Fruit fly (Drosophila melanogaster) whole organism, embryonic: ENCODE data around the gene CG14036.

Source experiments
- Adf1 ChIP-seq: fragments of 200-800 bp; sonication (Bioruptor generic); IDR thresholded peaks from 2 replicates; pipeline ENCODE4 v1.3.6; 2022; ENCODE audit warnings: missing biosample characterization, missing genetic modification characterization
- Antp ChIP-seq: fragments of 200-800 bp; sonication (Bioruptor generic); optimal IDR thresholded peaks from 3 replicates; lab custom pipeline; 2016; ENCODE audit warnings: missing biosample characterization, missing genetic modification characterization
- Asciz ChIP-seq: fragments of 200-800 bp; sonication (Bioruptor generic); optimal IDR thresholded peaks from 2 replicates; lab custom pipeline; 2017; ENCODE audit warnings: missing biosample characterization, mild to moderate bottlenecking, missing genetic modification characterization, missing genetic modification reagents
- Blimp-1 ChIP-seq: fragments of 200-800 bp; sonication (Bioruptor generic); optimal IDR thresholded peaks from 3 replicates; lab custom pipeline; 2018; ENCODE audit warnings: missing biosample characterization, missing genetic modification characterization, mild to moderate bottlenecking, moderate library complexity, missing genetic modification reagents
- CG10366 ChIP-seq: fragments of 200-800 bp; sonication (Bioruptor generic); IDR thresholded peaks from 2 replicates; pipeline ENCODE4 v1.3.6; 2022; ENCODE audit warnings: missing biosample characterization, missing genetic modification characterization
- CG11723 ChIP-seq: fragments of 200-800 bp; sonication (Bioruptor generic); optimal IDR thresholded peaks from 2 replicates; lab custom pipeline; 2017; ENCODE audit warnings: missing biosample characterization, mild to moderate bottlenecking, missing genetic modification characterization
- CG12155 ChIP-seq: fragments of 200-800 bp; sonication (Bioruptor generic); optimal IDR thresholded peaks from 3 replicates; lab custom pipeline; 2016; ENCODE audit warnings: missing biosample characterization, missing genetic modification characterization
- CG12236 ChIP-seq: fragments of 200-800 bp; sonication (Bioruptor generic); optimal IDR thresholded peaks from 2 replicates; lab custom pipeline; 2016; ENCODE audit warnings: missing biosample characterization, missing genetic modification characterization
- CG14441 ChIP-seq: fragments of 200-800 bp; sonication (Bioruptor generic); IDR thresholded peaks from 2 replicates; pipeline ENCODE4 v1.3.6; 2022; ENCODE audit warnings: missing biosample characterization, missing genetic modification characterization
- CG15011 ChIP-seq: fragments of 200-800 bp; sonication (Bioruptor generic); optimal IDR thresholded peaks from 3 replicates; lab custom pipeline; 2018; ENCODE audit warnings: missing biosample characterization, mild to moderate bottlenecking, missing genetic modification characterization
- CG16815 ChIP-seq: fragments of 200-800 bp; sonication (Bioruptor generic); optimal IDR thresholded peaks from 3 replicates; lab custom pipeline; 2017; ENCODE audit warnings: missing biosample characterization, mild to moderate bottlenecking, missing genetic modification characterization
- CG31388 ChIP-seq: fragments of 200-800 bp; sonication (Bioruptor generic); optimal IDR thresholded peaks from 2 replicates; lab custom pipeline; 2016; ENCODE audit warnings: missing biosample characterization, missing genetic modification characterization
- CG3407 ChIP-seq: fragments of 200-800 bp; sonication (Bioruptor generic); optimal IDR thresholded peaks from 2 replicates; lab custom pipeline; 2018; ENCODE audit warnings: missing biosample characterization, mild to moderate bottlenecking, missing genetic modification characterization
- CG4424 ChIP-seq: fragments of 200-800 bp; sonication (Bioruptor generic); optimal IDR thresholded peaks from 3 replicates; lab custom pipeline; 2016; ENCODE audit warnings: missing biosample characterization, missing genetic modification characterization
- CG6272 ChIP-seq: fragments of 200-800 bp; sonication (Bioruptor generic); IDR thresholded peaks from 2 replicates; pipeline ENCODE4 v1.3.6; 2022; ENCODE audit warnings: missing biosample characterization, missing genetic modification characterization
- CG6654 ChIP-seq: fragments of 200-800 bp; sonication (Bioruptor generic); optimal IDR thresholded peaks from 2 replicates; lab custom pipeline; 2017; ENCODE audit warnings: missing biosample characterization, mild to moderate bottlenecking, missing genetic modification characterization
- CG6689 ChIP-seq: fragments of 200-800 bp; sonication (Bioruptor generic); IDR thresholded peaks from 2 replicates; pipeline ENCODE4 v1.3.6; 2022; ENCODE audit warnings: missing biosample characterization, missing genetic modification characterization
- CG6765 ChIP-seq: fragments of 200-800 bp; sonication (Bioruptor generic); optimal IDR thresholded peaks from 3 replicates; lab custom pipeline; 2017; ENCODE audit warnings: missing biosample characterization, mild to moderate bottlenecking, missing genetic modification characterization
- CG6813 ChIP-seq: fragments of 200-800 bp; sonication (Bioruptor generic); optimal IDR thresholded peaks from 2 replicates; lab custom pipeline; 2017; ENCODE audit warnings: missing biosample characterization, missing genetic modification characterization, mild to moderate bottlenecking, moderate library complexity, missing genetic modification reagents
- CG8478 ChIP-seq: fragments of >200 bp; optimal IDR thresholded peaks from 2 replicates; lab custom pipeline; 2018
- Camta ChIP-seq: fragments of 200-800 bp; sonication (Bioruptor generic); optimal IDR thresholded peaks from 2 replicates; lab custom pipeline; 2016; ENCODE audit warnings: missing biosample characterization, missing genetic modification characterization
- D19A ChIP-seq: fragments of 200-800 bp; optimal IDR thresholded peaks from 3 replicates; lab custom pipeline; 2019; ENCODE audit warnings: missing biosample characterization, mild to moderate bottlenecking, missing genetic modification characterization, moderate library complexity
- Eip74EF ChIP-seq, 2 experiments: fragments of 200-800 bp in 1 of 2; fragments of >200 bp in 1 of 2; sonication (Bioruptor generic) in 1 of 2; optimal IDR thresholded peaks; 2 replicates each; lab custom pipeline; 2017 to 2019; ENCODE audit warnings: missing biosample characterization in 2 of 2, missing genetic modification characterization in 2 of 2, mild to moderate bottlenecking in 1 of 2, moderate library complexity in 1 of 2
- Hmx ChIP-seq: fragments of 200-800 bp; sonication (Bioruptor generic); optimal IDR thresholded peaks from 2 replicates; lab custom pipeline; 2016; ENCODE audit warnings: missing biosample characterization, missing genetic modification characterization
- Hr3 ChIP-seq: fragments of 200-800 bp; sonication (Bioruptor generic); optimal IDR thresholded peaks from 3 replicates; lab custom pipeline; 2016; ENCODE audit warnings: missing biosample characterization, missing genetic modification characterization
- Hr39 ChIP-seq: fragments of >200 bp; optimal IDR thresholded peaks from 2 replicates; lab custom pipeline; 2017
- Opbp ChIP-seq: fragments of 200-800 bp; sonication (Bioruptor generic); IDR thresholded peaks from 3 replicates; pipeline ENCODE4 v1.3.6; 2022; ENCODE audit warnings: missing biosample characterization, missing genetic modification characterization; ENCODE audit not compliant: partially characterized antibody
- Tbp ChIP-seq: fragments of >200 bp; optimal IDR thresholded peaks from 2 replicates; lab custom pipeline; 2018; ENCODE audit warnings: missing biosample characterization, missing genetic modification characterization
- Xbp1 ChIP-seq: fragments of 200-800 bp; sonication (Bioruptor generic); optimal IDR thresholded peaks from 3 replicates; lab custom pipeline; 2016; ENCODE audit warnings: missing biosample characterization, mild to moderate bottlenecking, missing genetic modification characterization
- YL-1 ChIP-seq: fragments of 200-800 bp; sonication (Bioruptor generic); optimal IDR thresholded peaks from 3 replicates; lab custom pipeline; 2017; ENCODE audit warnings: missing biosample characterization, mild to moderate bottlenecking, missing genetic modification characterization
- al ChIP-seq: fragments of 200-800 bp; sonication (Bioruptor generic); IDR thresholded peaks from 2 replicates; pipeline ENCODE4 v1.3.6; 2022; ENCODE audit warnings: missing biosample characterization, missing genetic modification characterization
- bcd ChIP-seq: fragments of 200-800 bp; sonication (Bioruptor generic); optimal IDR thresholded peaks from 2 replicates; lab custom pipeline; 2017; ENCODE audit warnings: missing biosample characterization, mild to moderate bottlenecking, missing genetic modification characterization
- bigmax ChIP-seq: fragments of 200-800 bp; sonication (Bioruptor generic); optimal IDR thresholded peaks from 2 replicates; lab custom pipeline; 2018; ENCODE audit warnings: missing biosample characterization, mild to moderate bottlenecking, missing genetic modification characterization
- bsh ChIP-seq, 2 experiments: fragments of 200-800 bp; sonication (Bioruptor generic); optimal IDR thresholded peaks; 2 replicates each; lab custom pipeline; 2017 to 2018; ENCODE audit warnings: mild to moderate bottlenecking in 2 of 2, missing biosample characterization in 2 of 2, missing genetic modification characterization in 2 of 2, moderate library complexity in 1 of 2
- crp ChIP-seq, 2 experiments: fragments of 200-800 bp; sonication (Bioruptor generic); optimal IDR thresholded peaks; 2 replicates in 1 of 2; 3 replicates in 1 of 2; lab custom pipeline; 2017; ENCODE audit warnings: missing biosample characterization in 2 of 2, missing genetic modification characterization in 2 of 2, mild to moderate bottlenecking in 1 of 2, moderate library complexity in 1 of 2
- dm ChIP-seq: fragments of 200-800 bp; sonication (Bioruptor generic); optimal IDR thresholded peaks from 3 replicates; lab custom pipeline; 2016; ENCODE audit warnings: missing biosample characterization, missing genetic modification characterization
- dysf ChIP-seq: fragments of 200-800 bp; sonication (Bioruptor generic); IDR thresholded peaks from 3 replicates; pipeline ENCODE4 v1.3.6; 2022; ENCODE audit warnings: missing biosample characterization, missing genetic modification characterization
- gt ChIP-seq: fragments of 200-800 bp; sonication (Bioruptor generic); IDR thresholded peaks from 2 replicates; pipeline ENCODE4 v1.3.6; 2022; ENCODE audit warnings: missing biosample characterization, missing genetic modification characterization
- hth ChIP-seq: fragments of >200 bp; optimal IDR thresholded peaks from 2 replicates; lab custom pipeline; 2017; ENCODE audit warnings: inconsistent platforms
- klu ChIP-seq: fragments of 200-800 bp; sonication (Bioruptor generic); IDR thresholded peaks from 2 replicates; pipeline ENCODE4 v1.3.6; 2022; ENCODE audit warnings: missing biosample characterization, missing genetic modification characterization
- knrl ChIP-seq: fragments of 200-800 bp; sonication (Bioruptor generic); IDR thresholded peaks from 3 replicates; pipeline ENCODE4 v1.3.6; 2022; ENCODE audit warnings: missing biosample characterization, missing genetic modification characterization; ENCODE audit not compliant: partially characterized antibody
- lab ChIP-seq: fragments of 200-800 bp; sonication (Bioruptor generic); optimal IDR thresholded peaks from 3 replicates; lab custom pipeline; 2017; ENCODE audit warnings: missing biosample characterization, missing genetic modification characterization, mild to moderate bottlenecking, moderate library complexity, missing genetic modification reagents
- p53 ChIP-seq: fragments of 200-800 bp; sonication (Bioruptor generic); optimal IDR thresholded peaks from 2 replicates; lab custom pipeline; 2016; ENCODE audit warnings: missing biosample characterization, missing genetic modification characterization
- sens ChIP-seq: fragments of 200-800 bp; sonication (Bioruptor generic); peaks from one replicate; lab custom pipeline; 2016; ENCODE audit warnings: missing biosample characterization, missing genetic modification characterization
- stc ChIP-seq: fragments of 200-800 bp; sonication (Bioruptor generic); IDR thresholded peaks from 2 replicates; pipeline ENCODE4 v1.3.6; 2022; ENCODE audit warnings: missing biosample characterization, missing genetic modification characterization
- tgo ChIP-seq: fragments of 200-800 bp; sonication (Bioruptor generic); IDR thresholded peaks from 3 replicates; pipeline ENCODE4 v1.3.6; 2022; ENCODE audit warnings: missing biosample characterization, missing genetic modification characterization
- trh ChIP-seq: fragments of 200-800 bp; sonication (Bioruptor generic); optimal IDR thresholded peaks from 2 replicates; lab custom pipeline; 2016; ENCODE audit warnings: missing biosample characterization, missing genetic modification characterization
- unpg ChIP-seq: fragments of 200-800 bp; sonication (Bioruptor generic); optimal IDR thresholded peaks from 3 replicates; lab custom pipeline; 2018; ENCODE audit warnings: missing biosample characterization, mild to moderate bottlenecking, missing genetic modification characterization, moderate library complexity
- vfl ChIP-seq: fragments of 200-800 bp; sonication (Bioruptor generic); optimal IDR thresholded peaks from 2 replicates; lab custom pipeline; 2016; ENCODE audit warnings: missing biosample characterization, missing genetic modification characterization
- vvl ChIP-seq: fragments of 200-800 bp; sonication (Bioruptor generic); IDR thresholded peaks from 2 replicates; pipeline ENCODE4 v1.3.6; 2022; ENCODE audit warnings: missing biosample characterization, missing genetic modification characterization

The CG14036 gene

DNA sequence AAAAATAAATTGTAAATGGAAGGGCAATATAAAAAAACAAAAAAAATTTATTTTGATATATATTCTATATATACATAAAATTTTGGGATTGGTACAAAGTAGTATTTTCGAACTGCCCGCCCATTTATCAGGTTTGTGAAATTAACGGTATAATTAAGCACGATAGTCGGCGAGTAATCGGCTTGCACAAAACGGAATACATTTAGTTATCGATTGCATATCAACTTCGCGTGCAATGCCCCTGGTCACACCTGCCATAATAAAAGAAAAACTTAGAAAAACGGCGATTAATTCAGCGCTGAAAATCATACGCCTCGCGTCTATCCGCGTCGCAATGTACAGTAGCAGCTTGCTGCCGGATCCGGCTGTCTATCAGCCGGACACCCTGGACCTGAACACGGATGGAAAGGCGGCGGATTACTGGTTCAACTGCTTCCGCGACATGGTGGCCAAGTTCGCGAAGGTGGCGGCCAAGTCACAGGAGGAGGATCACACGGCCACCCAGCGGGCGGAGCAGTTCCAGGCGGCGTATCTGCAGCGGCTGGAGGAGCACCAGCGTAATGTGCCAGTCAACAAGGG, 39.0 kb upstream of the CG14036 start, which contains the start of gene CG5828 (continued):
- no peak for TF ChIP-seq Eip74EF (GFP tag; optimal IDR thresholded peaks at IDR 0.05; lab: Kevin White, UChicago)
- TF ChIP-seq crp (GFP tag; optimal IDR thresholded peaks at IDR 0.05; lab: Kevin White, UChicago) = no peak
- no peak for TF ChIP-seq unpg
- TF ChIP-seq klu (GFP tag; lab: Robert Waterston, UW) = no peak
- TF ChIP-seq bcd (GFP tag; lab: Kevin White, UChicago) = no peak
- no peak for TF ChIP-seq CG12155 (GFP tag; lab: Kevin White, UChicago)
- TF ChIP-seq al = no peak
- no peak for TF ChIP-seq trh (GFP tag; lab: Kevin White, UChicago)
- TF ChIP-seq CG3407 = no peak
- no peak for TF ChIP-seq vfl (GFP tag; lab: Kevin White, UChicago)
- no peak for TF ChIP-seq Tbp (GFP tag; lab: Kevin White, UChicago)
- no peak for TF ChIP-seq lab (GFP tag; lab: Kevin White, UChicago)
- TF ChIP-seq dysf (GFP tag; lab: Robert Waterston, UW) = no peak
- TF ChIP-seq bsh (GFP tag; optimal IDR thresholded peaks at IDR 0.05; lab: Kevin White, UChicago) = no peak

DNA sequence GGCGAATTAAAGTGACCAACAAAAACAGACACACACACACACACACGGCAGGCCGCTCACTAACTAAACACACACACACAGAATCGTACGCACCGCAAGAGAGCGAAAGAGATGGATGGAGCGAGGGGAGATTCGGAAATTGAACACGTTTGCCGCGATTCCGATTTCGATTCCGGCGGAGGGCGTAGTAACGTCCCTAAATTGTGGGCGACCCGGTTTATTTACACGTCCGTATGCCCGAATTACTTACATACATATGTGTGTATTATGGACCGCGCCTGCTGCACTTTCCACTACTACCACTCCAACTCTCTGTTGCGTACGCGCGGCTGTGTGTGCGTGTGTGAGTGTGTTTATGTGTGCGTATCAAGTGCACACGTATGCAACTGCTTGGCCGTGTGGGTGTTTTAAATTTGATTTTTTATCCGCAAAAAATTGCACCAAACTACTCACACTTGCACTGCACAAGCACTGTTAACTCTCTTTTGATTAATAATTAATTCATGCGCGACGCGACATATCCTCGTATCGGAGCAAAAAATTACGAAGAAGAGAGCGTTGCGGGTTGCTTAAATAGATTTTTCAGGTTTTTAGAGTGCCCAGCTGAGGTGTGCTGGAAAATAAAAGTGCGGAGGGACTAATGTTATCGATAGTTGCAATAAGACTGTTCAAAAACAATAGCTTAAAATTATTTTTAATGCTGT, 38.3 kb upstream of the CG14036 start, which contains the start of gene Pgant5:
Gene Pgant5 (minus strand): TSS at position 601 of the 704 bp plus-strand sequence.
- TF ChIP-seq CG16815 (GFP tag; lab: Kevin White, UChicago) (no peak), tgo (GFP tag; lab: Robert Waterston, UW) (no peak), Camta (GFP tag; lab: Kevin White, UChicago) (no peak), Asciz (GFP tag; lab: Kevin White, UChicago) (no peak), Blimp-1 (GFP tag; lab: Kevin White, UChicago) (no peak), CG15011 (GFP tag; lab: Kevin White, UChicago) (no peak), CG8478 (lab: Kevin White, UChicago) (peak; percentile 98), Xbp1 (no peak), dm (GFP tag; lab: Kevin White, UChicago) (peak; percentile 20), CG6272 (no peak), CG6765 (GFP tag; lab: Kevin White, UChicago) (peak; percentile 42), CG6813 (GFP tag; lab: Kevin White, UChicago) (no peak), CG12236 (no peak), CG6689 (no peak), CG31388 (GFP tag; lab: Kevin White, UChicago) (no peak), Opbp (peak; percentile 37; the same call in 1 of the 3 replicates), Hr3 (GFP tag; lab: Kevin White, UChicago) (no peak), knrl (GFP tag; lab: Robert Waterston, UW) (no peak), hth (lab: Kevin White, UChicago) (no peak), Hr39 (lab: Kevin White, UChicago) (no peak), vvl (GFP tag; lab: Robert Waterston, UW) (peak; percentile 73; the same call in 1 of the 2 replicates), bigmax (no peak), Adf1 (GFP tag; lab: Robert Waterston, UW) (no peak; the same call in 1 of the 2 replicates), Hmx (no peak), D19A (tag; lab: Kevin White, UChicago) (no peak), sens (GFP tag; lab: Kevin White, UChicago) (peak; percentile 80), gt (GFP tag; lab: Robert Waterston, UW) (no peak), CG11723 (GFP tag; lab: Kevin White, UChicago) (no peak), CG4424 (GFP tag; lab: Kevin White, UChicago) (peak; percentile 23), p53 (GFP tag; lab: Kevin White, UChicago) (no peak), CG10366 (no peak), stc (GFP tag; lab: Robert Waterston, UW) (no peak), Antp (no peak), CG14441 (no peak), YL-1 (GFP tag; lab: Kevin White, UChicago) (peak; percentile 48), CG6654 (no peak)
